Worm (Caenorhabditis elegans): ENCODE data around the gene mrpl-45.
A peak's percentile ranks its signal among the peaks of the same experiment; 100 is the strongest.

The mrpl-45 gene

DNA sequence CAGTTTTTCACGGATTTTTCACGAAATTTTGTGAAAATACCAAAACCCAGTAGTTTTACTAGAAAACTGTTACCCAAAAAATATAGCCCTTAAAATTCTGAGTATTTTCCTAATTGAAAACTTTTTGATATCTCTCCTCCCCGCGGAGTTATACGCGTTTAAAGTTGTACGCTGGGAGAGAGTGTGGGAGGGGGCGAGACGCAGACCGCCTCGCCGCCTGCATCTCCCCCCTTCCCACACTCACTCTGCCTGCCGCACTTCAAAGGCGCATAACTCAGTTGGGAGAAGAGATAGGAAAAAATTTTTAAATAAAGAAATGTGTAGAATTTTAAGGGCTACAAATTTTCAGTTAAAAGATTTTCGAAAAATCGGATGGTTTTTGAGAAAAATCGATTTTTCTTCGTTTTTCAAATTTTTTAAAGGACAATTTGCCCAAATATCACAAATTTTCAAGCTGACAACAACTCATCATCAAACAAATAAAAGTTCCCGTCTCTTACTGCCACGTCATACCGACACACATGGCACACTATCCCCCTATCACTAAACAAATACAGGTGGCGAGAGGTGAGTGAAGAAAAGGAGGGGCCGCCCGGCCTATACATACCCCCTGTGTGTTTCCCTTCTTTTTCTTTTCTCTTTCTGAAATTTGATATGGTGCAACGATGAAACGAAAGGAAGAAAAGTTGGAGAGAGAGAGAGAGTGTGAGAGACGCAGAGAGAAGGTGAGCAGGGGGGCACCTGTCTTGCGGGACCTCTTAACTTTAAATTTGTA lies 21.7 kb upstream of the mrpl-45 start:
- TF ChIP-seq F23B12.7 (tag; optimal IDR thresholded peaks at IDR 0.05; ENCODE audit: insufficient read depth) (no peak), pha-4 (tag; optimal IDR thresholded peaks at IDR 0.05) (no peak), lag-1 (GFP tag; IDR thresholded peaks at IDR 0.05) (no peak), ztf-22 (GFP tag; optimal IDR thresholded peaks at IDR 0.05) (no peak), mes-4 (tag; optimal IDR thresholded peaks at IDR 0.05) (no peak), snpc-4 (GFP tag; optimal IDR thresholded peaks at IDR 0.05) (no peak), snpc-4 (tag; optimal IDR thresholded peaks at IDR 0.05) (no peak), nfyb-1 (GFP tag; IDR thresholded peaks at IDR 0.05) (no peak), repo-1 (tag; optimal IDR thresholded peaks at IDR 0.05) (no peak), Y56A3A.18 (GFP tag; IDR thresholded peaks at IDR 0.05) (no peak), atf-7 (tag; optimal IDR thresholded peaks at IDR 0.05) (no peak), hlh-12 (tag; optimal IDR thresholded peaks at IDR 0.05) (no peak), attf-5 (GFP tag; optimal IDR thresholded peaks at IDR 0.05) (no peak), let-607 (tag; optimal IDR thresholded peaks at IDR 0.05) (peak; percentile 56 to 70), somi-1 (GFP tag; optimal IDR thresholded peaks at IDR 0.05) (no peak), ceh-100 (GFP tag; IDR thresholded peaks at IDR 0.05) (no peak), cebp-1 (GFP tag; IDR thresholded peaks at IDR 0.05) (no peak), cebp-1 (tag; optimal IDR thresholded peaks at IDR 0.05) (peak; percentile 30), aptf-3 (GFP tag; IDR thresholded peaks at IDR 0.05) (no peak), gei-17 (GFP tag; optimal IDR thresholded peaks at IDR 0.05) (no peak), hmg-1.2 (GFP tag; IDR thresholded peaks at IDR 0.05) (peak; percentile 91), nhr-80 (tag; optimal IDR thresholded peaks at IDR 0.05) (peak; percentile 56), T07F8.4 (tag; optimal IDR thresholded peaks at IDR 0.05) (no peak), D2030.7 (GFP tag; IDR thresholded peaks at IDR 0.05) (no peak), fkh-3 (tag; optimal IDR thresholded peaks at IDR 0.05) (no peak), dpff-1 (tag; optimal IDR thresholded peaks at IDR 0.05) (no peak), ceh-27 (GFP tag; optimal IDR thresholded peaks at IDR 0.05) (no peak), madf-8 (GFP tag; conservative IDR thresholded peaks at IDR 0.05) (no peak), mcd-1 (GFP tag; IDR thresholded peaks at IDR 0.05) (no peak), hrde-1 (tag; optimal IDR thresholded peaks at IDR 0.05; ENCODE audit: borderline replicate concordance) (no peak), madf-10 (tag; optimal IDR thresholded peaks at IDR 0.05) (no peak), sptf-2 (GFP tag; optimal IDR thresholded peaks at IDR 0.05) (no peak), B0336.3 (GFP tag; IDR thresholded peaks at IDR 0.05) (no peak), dpl-1 (GFP tag; optimal IDR thresholded peaks at IDR 0.05) (no peak), snpc-1.1 (tag; optimal IDR thresholded peaks at IDR 0.05; ENCODE audit: insufficient read depth) (no peak)

DNA sequence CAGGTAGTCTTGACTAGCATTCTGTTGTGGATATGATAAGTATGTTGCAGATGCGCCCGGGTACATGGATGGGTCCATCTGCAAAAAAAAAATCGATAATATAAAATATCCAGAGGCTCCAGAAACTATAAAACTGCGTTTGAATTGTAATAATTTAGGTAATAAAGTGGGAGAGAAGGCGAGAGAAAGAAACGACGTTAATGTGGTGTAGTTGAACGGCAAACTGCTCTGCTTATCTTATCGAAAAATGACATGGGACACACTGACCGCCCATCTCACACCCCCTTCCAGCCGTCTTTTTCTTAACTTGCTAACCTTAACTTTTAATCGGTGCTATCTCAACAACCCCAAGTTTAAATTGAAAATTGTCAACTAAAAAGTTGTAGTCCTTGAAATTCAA lies 20.2 kb upstream of the mrpl-45 start:
- TF ChIP-seq tbx-9 (tag; optimal IDR thresholded peaks at IDR 0.05; ENCODE audit: borderline replicate concordance) (no peak), lsl-1 (GFP tag; optimal IDR thresholded peaks at IDR 0.05) (no peak), nhr-80 (tag; optimal IDR thresholded peaks at IDR 0.05) (peak; percentile 80), bed-2 (GFP tag; IDR thresholded peaks at IDR 0.05) (no peak)

Data from whole organism, young adult.